Worm (Caenorhabditis elegans) whole organism, L4 larva: ENCODE data around the gene col-38.

Experiments used
- ces-1 ChIP-seq: fragments of 150-350 bp; sonication (generic microtip); optimal IDR thresholded peaks from 4 replicates; lab custom pipeline; 2014; ENCODE audit warnings: missing biosample characterization, missing genetic modification reagents, missing genetic modification characterization
- nhr-48 ChIP-seq: sonication (generic microtip); optimal IDR thresholded peaks from 2 replicates; lab custom pipeline; 2016; ENCODE audit warnings: mild to moderate bottlenecking, missing genetic modification characterization, missing compliant biosample characterization
- unc-62 ChIP-seq, 3 experiments: fragments of 150-350 bp in 1 of 3; sonication (generic microtip); optimal IDR thresholded peaks in 2 of 3; peaks in 1 of 3; 1 replicate in 1 of 3; 2 replicates in 2 of 3; lab custom pipeline; 2014 to 2017; ENCODE audit warnings: missing biosample characterization in 3 of 3, missing genetic modification characterization in 3 of 3, missing genetic modification reagents in 3 of 3, missing genotype in 1 of 3
- ztf-11 ChIP-seq: fragments of 150-350 bp; optimal IDR thresholded peaks from 2 replicates; lab custom pipeline; 2014; ENCODE audit warnings: missing biosample characterization, missing genetic modification characterization

- TF ChIP-seq ztf-11 (tag; lab: Kevin White, UChicago) (no peak), ces-1 (GFP tag; lab: Kevin White, UChicago) (no peak), unc-62 (GFP tag; optimal IDR thresholded peaks at IDR 0.05 in 1 of 2; lab: Kevin White, UChicago) (no peak), unc-62 (tag; optimal IDR thresholded peaks at IDR 0.05; lab: Kevin White, UChicago) (no peak), nhr-48 (tag; lab: Kevin White, UChicago) (no peak)
Measured at ce11 chrII:8610585-8610984, 41.7 kb upstream of the col-38 start.
